Fruit fly (Drosophila melanogaster) whole organism, embryonic: ENCODE data around the gene Shc.

Experiments used
- Ada2b ChIP-seq: fragments of 200-800 bp; sonication (Bioruptor generic); IDR thresholded peaks from 2 replicates; pipeline ENCODE4 v1.3.6; 2022; ENCODE audit warnings: missing biosample characterization, missing genetic modification characterization
- Atf-2 ChIP-seq: fragments of 200-800 bp; sonication (Bioruptor generic); optimal IDR thresholded peaks from 2 replicates; lab custom pipeline; 2016; ENCODE audit warnings: missing biosample characterization, missing genetic modification characterization
- Bdp1 ChIP-seq: fragments of 200-800 bp; sonication (Bioruptor generic); optimal IDR thresholded peaks from 3 replicates; lab custom pipeline; 2016; ENCODE audit warnings: missing biosample characterization, missing genetic modification characterization
- Blimp-1 ChIP-seq: fragments of 200-800 bp; sonication (Bioruptor generic); optimal IDR thresholded peaks from 3 replicates; lab custom pipeline; 2018; ENCODE audit warnings: missing biosample characterization, missing genetic modification characterization, mild to moderate bottlenecking, moderate library complexity, missing genetic modification reagents
- CG10431 ChIP-seq: fragments of 200-800 bp; sonication (Bioruptor generic); optimal IDR thresholded peaks from 3 replicates; lab custom pipeline; 2018; ENCODE audit warnings: missing biosample characterization, mild to moderate bottlenecking, missing genetic modification characterization
- CG10565 ChIP-seq: fragments of 200-800 bp; sonication (Bioruptor generic); optimal IDR thresholded peaks from 3 replicates; lab custom pipeline; 2016; ENCODE audit warnings: missing biosample characterization, mild to moderate bottlenecking, missing genetic modification characterization
- CG11504 ChIP-seq: fragments of 200-800 bp; sonication (Bioruptor generic); optimal IDR thresholded peaks from 3 replicates; lab custom pipeline; 2019; ENCODE audit warnings: missing biosample characterization, mild to moderate bottlenecking, missing genetic modification characterization, moderate library complexity
- CG11723 ChIP-seq: fragments of 200-800 bp; sonication (Bioruptor generic); optimal IDR thresholded peaks from 2 replicates; lab custom pipeline; 2017; ENCODE audit warnings: missing biosample characterization, mild to moderate bottlenecking, missing genetic modification characterization
- CG12071 ChIP-seq: fragments of 200-800 bp; sonication (Bioruptor generic); optimal IDR thresholded peaks from 3 replicates; lab custom pipeline; 2018; ENCODE audit warnings: missing biosample characterization, mild to moderate bottlenecking, missing genetic modification characterization
- CG13287 ChIP-seq: fragments of 200-800 bp; sonication (Bioruptor generic); IDR thresholded peaks from 2 replicates; pipeline ENCODE4 v1.3.6; 2022; ENCODE audit warnings: missing biosample characterization, missing genetic modification characterization; ENCODE audit not compliant: partially characterized antibody
- CG14014 ChIP-seq: fragments of 200-800 bp; sonication (Bioruptor generic); IDR thresholded peaks from 2 replicates; pipeline ENCODE4 v1.3.6; 2022; ENCODE audit warnings: missing biosample characterization, missing genetic modification characterization
- CG15514 ChIP-seq: fragments of 200-800 bp; sonication (Bioruptor generic); optimal IDR thresholded peaks from 3 replicates; lab custom pipeline; 2017; ENCODE audit warnings: missing biosample characterization, missing genetic modification characterization, mild to moderate bottlenecking, moderate library complexity, missing genetic modification reagents
- CG17361 ChIP-seq: fragments of 200-800 bp; sonication (Bioruptor generic); IDR thresholded peaks from 3 replicates; pipeline ENCODE4 v1.3.6; 2022; ENCODE audit warnings: missing biosample characterization, missing genetic modification characterization
- CG17802 ChIP-seq: fragments of 200-800 bp; sonication (Bioruptor generic); optimal IDR thresholded peaks from 2 replicates; lab custom pipeline; 2018; ENCODE audit warnings: missing biosample characterization, mild to moderate bottlenecking, missing genetic modification characterization, moderate library complexity
- CG1792 ChIP-seq: fragments of 200-800 bp; sonication (Bioruptor generic); optimal IDR thresholded peaks from 2 replicates; lab custom pipeline; 2016; ENCODE audit warnings: missing biosample characterization, missing genetic modification characterization
- CG18262 ChIP-seq: fragments of 200-800 bp; optimal IDR thresholded peaks from 3 replicates; lab custom pipeline; 2019; ENCODE audit warnings: missing biosample characterization, mild to moderate bottlenecking, missing genetic modification characterization, moderate library complexity
- CG30403 ChIP-seq: fragments of 200-800 bp; sonication (Bioruptor generic); optimal IDR thresholded peaks from 3 replicates; lab custom pipeline; 2016; ENCODE audit warnings: missing biosample characterization, missing genetic modification characterization
- CG5180 ChIP-seq: fragments of 200-800 bp; sonication (Bioruptor generic); optimal IDR thresholded peaks from 3 replicates; lab custom pipeline; 2017; ENCODE audit warnings: missing biosample characterization, missing genetic modification characterization, mild to moderate bottlenecking, moderate library complexity, missing genetic modification reagents
- CHES-1-like ChIP-seq: fragments of 200-800 bp; sonication (Bioruptor generic); optimal IDR thresholded peaks from 2 replicates; lab custom pipeline; 2016; ENCODE audit warnings: missing biosample characterization, missing genetic modification characterization
- CTCF ChIP-seq: fragments of 200-800 bp; sonication (Bioruptor generic); optimal IDR thresholded peaks from 2 replicates; lab custom pipeline; 2017; ENCODE audit warnings: missing biosample characterization, mild to moderate bottlenecking, missing genetic modification characterization, moderate library complexity
- CkIIα-i1 ChIP-seq: fragments of 200-800 bp; sonication (Bioruptor generic); IDR thresholded peaks from 2 replicates; pipeline ENCODE4 v1.3.6; 2022; ENCODE audit warnings: missing biosample characterization, missing genetic modification characterization
- Doc2 ChIP-seq: fragments of 200-800 bp; sonication (Bioruptor generic); IDR thresholded peaks from 2 replicates; pipeline ENCODE4 v1.3.6; 2022; ENCODE audit warnings: missing biosample characterization, missing genetic modification characterization
- Fer1 ChIP-seq: fragments of 200-800 bp; sonication (Bioruptor generic); optimal IDR thresholded peaks from 2 replicates; lab custom pipeline; 2017; ENCODE audit warnings: missing biosample characterization, mild to moderate bottlenecking, missing genetic modification characterization
- Fer3 ChIP-seq: fragments of 200-800 bp; sonication (Bioruptor generic); optimal IDR thresholded peaks from 2 replicates; lab custom pipeline; 2018; ENCODE audit warnings: missing biosample characterization, mild to moderate bottlenecking, missing genetic modification characterization, moderate library complexity
- HLH3B ChIP-seq: fragments of 200-800 bp; sonication (Bioruptor generic); IDR thresholded peaks from 2 replicates; pipeline ENCODE4 v1.3.6; 2022; ENCODE audit warnings: missing biosample characterization, missing genetic modification characterization
- Med ChIP-seq: fragments of 200-800 bp; sonication (Bioruptor generic); peaks from one replicate; lab custom pipeline; 2016; ENCODE audit warnings: missing biosample characterization, missing genetic modification characterization, mild to moderate bottlenecking, inconsistent platforms, moderate library complexity
- Mrtf ChIP-seq: fragments of 200-800 bp; sonication (Bioruptor generic); IDR thresholded peaks from 3 replicates; pipeline ENCODE4 v1.3.6; 2022; ENCODE audit warnings: missing biosample characterization, missing genetic modification characterization
- NFAT ChIP-seq: fragments of 200-800 bp; sonication (Bioruptor generic); IDR thresholded peaks from 2 replicates; pipeline ENCODE4 v1.3.6; 2022; ENCODE audit warnings: missing biosample characterization, missing genetic modification characterization
- Oli ChIP-seq: fragments of 200-800 bp; sonication (Bioruptor generic); optimal IDR thresholded peaks from 2 replicates; lab custom pipeline; 2018; ENCODE audit warnings: missing biosample characterization, mild to moderate bottlenecking, missing genetic modification characterization, moderate library complexity
- Rfx ChIP-seq: fragments of 200-800 bp; sonication (Bioruptor generic); IDR thresholded peaks from 2 replicates; pipeline ENCODE4 v1.3.6; 2022; ENCODE audit warnings: missing biosample characterization, missing genetic modification characterization
- Trl ChIP-seq, 3 experiments: fragments of >200 bp in 2 of 3; fragments of 200-800 bp in 1 of 3; sonication (Bioruptor generic) in 1 of 3; optimal IDR thresholded peaks; 2 replicates in 1 of 3; 3 replicates in 2 of 3; lab custom pipeline; 2016 to 2017; ENCODE audit warnings: missing biosample characterization in 1 of 3, missing genetic modification characterization in 1 of 3
- Usf ChIP-seq: fragments of 200-800 bp; sonication (Bioruptor generic); optimal IDR thresholded peaks from 2 replicates; lab custom pipeline; 2017; ENCODE audit warnings: missing genotype, missing biosample characterization, missing genetic modification characterization
- bcd ChIP-seq: fragments of 200-800 bp; sonication (Bioruptor generic); optimal IDR thresholded peaks from 2 replicates; lab custom pipeline; 2017; ENCODE audit warnings: missing biosample characterization, mild to moderate bottlenecking, missing genetic modification characterization
- cg ChIP-seq: fragments of 200-800 bp; sonication (Bioruptor generic); optimal IDR thresholded peaks from 3 replicates; lab custom pipeline; 2019; ENCODE audit warnings: missing biosample characterization, mild to moderate bottlenecking, missing genetic modification characterization, moderate library complexity
- chinmo ChIP-seq: fragments of 200-800 bp; sonication (Bioruptor generic); IDR thresholded peaks from 4 replicates; pipeline ENCODE4 v1.3.6; 2022; ENCODE audit warnings: missing biosample characterization, missing genetic modification characterization; ENCODE audit not compliant: partially characterized antibody
- dpn ChIP-seq, 2 experiments: fragments of 200-800 bp; sonication (Bioruptor generic); optimal IDR thresholded peaks; 3 replicates each; lab custom pipeline; 2016; ENCODE audit warnings: missing biosample characterization in 2 of 2, missing genetic modification characterization in 2 of 2
- ems ChIP-seq: fragments of 200-800 bp; sonication (Bioruptor generic); optimal IDR thresholded peaks from 3 replicates; lab custom pipeline; 2016; ENCODE audit warnings: missing biosample characterization, missing genetic modification characterization
- esg ChIP-seq: fragments of 200-800 bp; sonication (Bioruptor generic); conservative IDR thresholded peaks from 2 replicates; pipeline ENCODE4 v1.3.6; 2022; ENCODE audit warnings: missing biosample characterization, missing genetic modification characterization
- gsb ChIP-seq: fragments of 200-800 bp; sonication (Bioruptor generic); IDR thresholded peaks from 2 replicates; pipeline ENCODE4 v1.3.6; 2022; ENCODE audit warnings: missing biosample characterization, missing genetic modification characterization
- hb ChIP-seq: fragments of 200-800 bp; sonication (Bioruptor generic); IDR thresholded peaks from 3 replicates; pipeline ENCODE4 v1.3.6; 2022; ENCODE audit warnings: missing biosample characterization, missing genetic modification characterization; ENCODE audit not compliant: partially characterized antibody
- her ChIP-seq: fragments of 200-800 bp; sonication (Bioruptor generic); optimal IDR thresholded peaks from 2 replicates; lab custom pipeline; 2016; ENCODE audit warnings: missing biosample characterization, missing genetic modification characterization
- odd ChIP-seq: fragments of 200-800 bp; sonication (Bioruptor generic); optimal IDR thresholded peaks from 2 replicates; lab custom pipeline; 2017; ENCODE audit warnings: missing biosample characterization, mild to moderate bottlenecking, missing genetic modification characterization
- org-1 ChIP-seq: fragments of 200-800 bp; sonication (Bioruptor generic); optimal IDR thresholded peaks from 2 replicates; lab custom pipeline; 2017; ENCODE audit warnings: missing biosample characterization, missing genetic modification characterization
- pita ChIP-seq: fragments of 200-800 bp; sonication (Bioruptor generic); optimal IDR thresholded peaks from 2 replicates; lab custom pipeline; 2017; ENCODE audit warnings: missing biosample characterization, mild to moderate bottlenecking, missing genetic modification characterization
- row ChIP-seq: fragments of 200-800 bp; sonication (Bioruptor generic); IDR thresholded peaks from 3 replicates; pipeline ENCODE4 v1.3.6; 2022; ENCODE audit warnings: missing biosample characterization, missing genetic modification characterization
- run ChIP-seq: fragments of 200-800 bp; sonication (Bioruptor generic); optimal IDR thresholded peaks from 3 replicates; lab custom pipeline; 2018; ENCODE audit warnings: missing biosample characterization, mild to moderate bottlenecking, missing genetic modification characterization
- tll ChIP-seq, 2 experiments: fragments of 200-800 bp in 1 of 2; fragments of >200 bp in 1 of 2; sonication (Bioruptor generic) in 1 of 2; optimal IDR thresholded peaks; 2 replicates each; lab custom pipeline; 2017 to 2019; ENCODE audit warnings: missing biosample characterization in 2 of 2, missing genetic modification characterization in 2 of 2, mild to moderate bottlenecking in 1 of 2, moderate library complexity in 1 of 2
- tup ChIP-seq: fragments of 200-800 bp; sonication (Bioruptor generic); optimal IDR thresholded peaks from 2 replicates; lab custom pipeline; 2016; ENCODE audit warnings: missing biosample characterization, mild to moderate bottlenecking, missing genetic modification characterization, moderate library complexity

The Shc gene

DNA sequence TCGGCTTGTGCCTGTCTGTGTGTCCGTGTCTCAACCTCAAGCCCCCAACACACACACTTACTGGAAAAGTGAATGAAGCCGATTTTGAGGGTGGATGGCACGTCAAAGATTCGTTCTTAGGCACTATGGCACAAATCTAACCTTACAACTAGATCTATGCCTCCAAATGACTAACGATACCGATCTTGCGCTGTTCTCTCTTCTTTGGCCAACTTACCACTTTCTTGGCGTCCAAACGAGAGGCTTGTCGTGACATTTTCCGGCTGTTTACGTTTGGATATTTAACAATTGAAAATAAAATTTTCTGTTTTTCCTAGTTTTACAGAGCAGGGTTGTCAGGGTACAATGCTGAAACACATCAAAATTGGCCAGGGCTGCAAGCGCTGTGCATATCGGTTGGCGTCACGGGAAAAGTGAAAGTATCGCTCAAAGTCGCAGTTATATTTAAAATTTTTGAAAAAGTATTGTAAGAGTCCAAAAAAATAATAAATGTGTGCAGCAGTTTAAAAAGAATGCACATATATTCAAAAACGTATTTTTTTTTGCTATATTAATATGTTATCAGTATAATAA lies 15.2 kb downstream of the Shc start, which contains the start of the genes Bet3 and Nf-YA (continued):
- TF ChIP-seq her (peak; percentile 36), Mrtf (GFP tag; lab: Robert Waterston, UW) (peak; percentile 8; the same call in 2 of the 3 replicates), Ada2b (GFP tag; lab: Robert Waterston, UW) (peak; percentile 47; the same call in 1 of the 2 replicates), Trl (optimal IDR thresholded peaks at IDR 0.05; lab: Kevin White, UChicago) (no peak), Trl (GFP tag; optimal IDR thresholded peaks at IDR 0.05; lab: Kevin White, UChicago) (peak; percentile 39), chinmo (0 out of 4 replicates have a peak, but pooled peaks have one; percentile 46), CkIIα-i1 (GFP tag; lab: Robert Waterston, UW) (no peak), Fer3 (tag; lab: Kevin White, UChicago) (peak; percentile 16), CG11723 (GFP tag; lab: Kevin White, UChicago) (no peak), CG18262 (tag; lab: Kevin White, UChicago) (peak; percentile 28), CG5180 (GFP tag; lab: Kevin White, UChicago) (no peak), dpn (GFP tag; optimal IDR thresholded peaks at IDR 0.05; lab: Kevin White, UChicago) (peak; percentile 65 to 68), CG17802 (no peak), cg (GFP tag; lab: Kevin White, UChicago) (peak; percentile 6), Blimp-1 (GFP tag; lab: Kevin White, UChicago) (peak; percentile 99), Atf-2 (no peak), tup (GFP tag; lab: Kevin White, UChicago) (no peak)

DNA sequence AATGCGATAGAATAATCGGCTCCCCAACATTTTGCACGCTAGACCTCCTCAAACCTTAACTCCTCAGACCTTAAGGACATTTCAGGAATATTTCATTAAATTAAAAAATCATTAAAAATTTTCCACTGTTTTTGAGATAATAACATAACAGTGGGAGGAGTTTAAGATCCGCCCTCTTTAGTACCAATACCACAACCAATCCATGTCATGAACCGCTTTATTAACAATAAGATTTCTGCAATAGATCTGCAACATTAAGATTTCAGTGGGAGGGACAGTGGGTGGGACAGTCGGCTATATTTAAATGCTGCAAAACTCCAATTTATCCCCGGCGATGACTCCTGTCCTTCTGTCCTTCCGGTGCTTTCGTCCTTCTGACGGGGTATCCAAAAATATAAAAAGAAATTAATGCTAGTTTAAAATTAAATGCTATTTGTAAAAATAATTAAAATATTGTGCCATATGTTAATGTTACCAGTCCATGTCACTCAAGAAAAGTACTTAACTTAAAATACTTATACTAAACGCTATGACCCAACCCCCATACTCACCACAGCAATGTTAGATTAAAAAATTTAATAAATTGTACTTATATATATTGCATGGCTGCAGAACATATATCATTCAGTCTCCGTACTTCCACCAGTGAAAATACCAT lies 15.9 kb downstream of the Shc start, which contains the start of gene Srg3:
Gene Srg3, plus strand, starts transcription at position 608 of the 658 bp plus-strand sequence.
- TF ChIP-seq CG10431 (GFP tag; lab: Kevin White, UChicago) (no peak), tll (GFP tag; optimal IDR thresholded peaks at IDR 0.05; lab: Kevin White, UChicago) (no peak), CG17361 (GFP tag; lab: Robert Waterston, UW) (no peak), CG14014 (0 out of 2 replicates have a peak, but pooled peaks have one; percentile 6), CG13287 (GFP tag; lab: Robert Waterston, UW) (no peak), CG15514 (GFP tag; lab: Kevin White, UChicago) (no peak), pita (GFP tag; lab: Kevin White, UChicago) (peak; percentile 20), esg (GFP tag; lab: Robert Waterston, UW) (peak; percentile 11; the same call in 1 of the 2 replicates), CG1792 (GFP tag; lab: Kevin White, UChicago) (no peak), row (GFP tag; lab: Robert Waterston, UW) (peak; percentile 7), Fer1 (no peak), Usf (GFP tag; lab: Kevin White, UChicago) (no peak), ems (GFP tag; lab: Kevin White, UChicago) (peak; percentile 6), CTCF (GFP tag; lab: Kevin White, UChicago) (peak; percentile 1), Med (GFP tag; lab: Kevin White, UChicago) (peak; percentile 43), Oli (no peak), CG12071 (GFP tag; lab: Kevin White, UChicago) (no peak), Rfx (GFP tag; lab: Robert Waterston, UW) (0 out of 2 replicates have a peak, but pooled peaks have one; percentile 4), run (tag; lab: Kevin White, UChicago) (no peak), CG11504 (tag; lab: Kevin White, UChicago) (peak; percentile 6), gsb (no peak), Doc2 (no peak), org-1 (GFP tag; lab: Kevin White, UChicago) (no peak), HLH3B (GFP tag; lab: Robert Waterston, UW) (no peak), CHES-1-like (GFP tag; lab: Kevin White, UChicago) (no peak), NFAT (no peak), CG10565 (GFP tag; lab: Kevin White, UChicago) (no peak), hb (GFP tag; lab: Robert Waterston, UW) (no peak), odd (GFP tag; lab: Kevin White, UChicago) (peak; percentile 26), CG30403 (GFP tag; lab: Kevin White, UChicago) (no peak), Bdp1 (no peak), bcd (GFP tag; lab: Kevin White, UChicago) (no peak)
